In the genomic region with DNA sequence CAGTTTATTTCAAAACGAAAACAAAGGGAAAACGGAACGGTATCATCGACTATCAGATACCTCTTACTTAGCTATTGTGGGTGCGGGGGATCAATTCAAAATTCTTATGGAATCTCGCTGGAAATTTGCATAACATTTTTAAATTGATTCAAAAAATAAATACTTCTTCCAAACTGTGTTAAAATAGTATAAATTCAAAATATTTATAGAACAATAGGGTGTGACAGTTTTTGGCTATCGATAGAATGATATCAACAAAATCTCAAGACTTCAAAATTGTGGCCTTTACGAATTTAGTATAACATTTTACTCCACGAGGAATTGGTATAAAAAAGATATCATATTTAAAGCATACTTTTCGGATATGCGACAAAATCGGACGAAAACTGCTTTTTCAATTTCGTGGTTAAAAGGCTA, we compare ENCODE assay signal across 4 fruit fly cellular contexts.
TF ChIP-seq lines count a peak whose summit lies in the region.

No protein-coding gene starts in this region.

- no peak for TF ChIP-seq CTCF in whole organism, embryonic (GFP tag; optimal IDR thresholded peaks at IDR 0.05; lab: Kevin White, UChicago)

TF ChIP-seq in whole organism, adult, 20 proteins besides CTCF, POLR2A, EP300 and RAD21:
- no peak for TF ChIP-seq CG1620 (GFP tag; optimal IDR thresholded peaks at IDR 0.05; lab: Kevin White, UChicago)
- TF ChIP-seq bab1 (GFP tag; optimal IDR thresholded peaks at IDR 0.05; lab: Kevin White, UChicago), result peak; percentile 0
- peak; percentile 91 for TF ChIP-seq kay (GFP tag; lab: Kevin White, UChicago; ENCODE audit: borderline replicate concordance)
TF ChIP-seq in whole organism, adult: peak in this region for 2.

TF ChIP-seq in whole organism, embryonic, 481 proteins besides CTCF, POLR2A, EP300 and RAD21 (continues in another document):
- TF ChIP-seq inv (GFP tag; IDR thresholded peaks at IDR 0.05; lab: Robert Waterston, UW; ENCODE audit: partially characterized antibody) (peak; percentile 53; the same call in 1 of the 2 replicates), zen2 (GFP tag; IDR thresholded peaks at IDR 0.05; lab: Robert Waterston, UW; ENCODE audit: partially characterized antibody) (peak; percentile 55; the same call in 1 of the 3 replicates), schlank (tag; optimal IDR thresholded peaks at IDR 0.05; lab: Kevin White, UChicago) (no peak), ATbp (GFP tag; optimal IDR thresholded peaks at IDR 0.05; lab: Kevin White, UChicago) (no peak), Opbp (GFP tag; IDR thresholded peaks at IDR 0.05; lab: Robert Waterston, UW; ENCODE audit: partially characterized antibody) (peak; percentile 48; the same call in 1 of the 3 replicates), Doc3 (GFP tag; IDR thresholded peaks at IDR 0.05; lab: Robert Waterston, UW; ENCODE audit: partially characterized antibody) (peak; percentile 64; the same call in 1 of the 3 replicates), CG16813 (GFP tag; IDR thresholded peaks at IDR 0.05; lab: Robert Waterston, UW; ENCODE audit: partially characterized antibody) (peak; percentile 83), sna (GFP tag; IDR thresholded peaks at IDR 0.05; lab: Robert Waterston, UW; ENCODE audit: partially characterized antibody) (peak; percentile 81), CG13894 (tag; optimal IDR thresholded peaks at IDR 0.05; lab: Kevin White, UChicago) (no peak), CG13287 (GFP tag; IDR thresholded peaks at IDR 0.05; lab: Robert Waterston, UW; ENCODE audit: partially characterized antibody) (peak; percentile 74), Hr78 (GFP tag; optimal IDR thresholded peaks at IDR 0.05; lab: Kevin White, UChicago) (no peak), nerfin-2 (GFP tag; IDR thresholded peaks at IDR 0.05; lab: Robert Waterston, UW; ENCODE audit: partially characterized antibody) (peak; percentile 88), tna (GFP tag; IDR thresholded peaks at IDR 0.05; lab: Robert Waterston, UW; ENCODE audit: partially characterized antibody) (peak; percentile 92), Scr (GFP tag; IDR thresholded peaks at IDR 0.05; lab: Robert Waterston, UW; ENCODE audit: partially characterized antibody) (peak; percentile 71), CG14860 (GFP tag; IDR thresholded peaks at IDR 0.05; lab: Robert Waterston, UW; ENCODE audit: partially characterized antibody) (peak; percentile 92), CG16779 (GFP tag; IDR thresholded peaks at IDR 0.05; lab: Robert Waterston, UW) (no peak), CG7963 (GFP tag; IDR thresholded peaks at IDR 0.05; lab: Robert Waterston, UW; ENCODE audit: partially characterized antibody) (peak; percentile 76), D19B (GFP tag; optimal IDR thresholded peaks at IDR 0.05; lab: Kevin White, UChicago) (peak; percentile 44), CG34224 (GFP tag; IDR thresholded peaks at IDR 0.05; lab: Robert Waterston, UW; ENCODE audit: partially characterized antibody) (peak; percentile 70), chinmo (GFP tag; IDR thresholded peaks at IDR 0.05; lab: Robert Waterston, UW; ENCODE audit: partially characterized antibody) (peak; percentile 74; the same call in 2 of the 4 replicates), CG6791 (GFP tag; IDR thresholded peaks at IDR 0.05; lab: Robert Waterston, UW; ENCODE audit: partially characterized antibody) (peak; percentile 89), Lpt (GFP tag; optimal IDR thresholded peaks at IDR 0.05; lab: Kevin White, UChicago) (no peak)

TF ChIP-seq in whole organism, prepupa, 60 proteins besides CTCF, POLR2A, EP300 and RAD21:
- TF ChIP-seq Eip93F (GFP tag; optimal IDR thresholded peaks at IDR 0.05; lab: Kevin White, UChicago), result peak; percentile 7
- no peak for TF ChIP-seq Sox102F (GFP tag; optimal IDR thresholded peaks at IDR 0.05; lab: Kevin White, UChicago)
- peak; percentile 39 for TF ChIP-seq Eip78C (GFP tag; lab: Kevin White, UChicago)
- no peak for TF ChIP-seq CG8119 (GFP tag; IDR thresholded peaks at IDR 0.05; lab: Robert Waterston, UW)

TF ChIP-seq in whole organism, wandering third instar larva, 38 proteins besides CTCF, POLR2A, EP300 and RAD21:
- no peak for TF ChIP-seq dmrt93B (GFP tag; optimal IDR thresholded peaks at IDR 0.05; lab: Kevin White, UChicago)
- TF ChIP-seq woc (GFP tag; optimal IDR thresholded peaks at IDR 0.05; lab: Kevin White, UChicago), result no peak
- TF ChIP-seq Myc (optimal IDR thresholded peaks at IDR 0.05; lab: Kevin White, UChicago), result peak; percentile 20
- peak in 1 of 2 experiments; percentile 7 for TF ChIP-seq foxo (GFP tag; optimal IDR thresholded peaks at IDR 0.05; lab: Kevin White, UChicago)
- TF ChIP-seq CG9705 (GFP tag; optimal IDR thresholded peaks at IDR 0.05; lab: Kevin White, UChicago), result no peak
- peak; percentile 0 for TF ChIP-seq Hnf4 (GFP tag; optimal IDR thresholded peaks at IDR 0.05; lab: Kevin White, UChicago)
- no peak for TF ChIP-seq lola (GFP tag; optimal IDR thresholded peaks at IDR 0.05; lab: Kevin White, UChicago)
- no peak for TF ChIP-seq h (GFP tag; optimal IDR thresholded peaks at IDR 0.05; lab: Kevin White, UChicago)
- TF ChIP-seq fru (GFP tag; optimal IDR thresholded peaks at IDR 0.05; lab: Kevin White, UChicago), result no peak
- TF ChIP-seq sage (GFP tag; optimal IDR thresholded peaks at IDR 0.05; lab: Kevin White, UChicago), result peak; percentile 4
